Worm (Caenorhabditis elegans): ENCODE measurements around the gene T08E11.1.
"Not testable (repeated sequence)": the region's sequence is repeated elsewhere in the genome, so short reads cannot be mapped to it uniquely, and the experiment has no call there.

Gene T08E11.1

DNA sequence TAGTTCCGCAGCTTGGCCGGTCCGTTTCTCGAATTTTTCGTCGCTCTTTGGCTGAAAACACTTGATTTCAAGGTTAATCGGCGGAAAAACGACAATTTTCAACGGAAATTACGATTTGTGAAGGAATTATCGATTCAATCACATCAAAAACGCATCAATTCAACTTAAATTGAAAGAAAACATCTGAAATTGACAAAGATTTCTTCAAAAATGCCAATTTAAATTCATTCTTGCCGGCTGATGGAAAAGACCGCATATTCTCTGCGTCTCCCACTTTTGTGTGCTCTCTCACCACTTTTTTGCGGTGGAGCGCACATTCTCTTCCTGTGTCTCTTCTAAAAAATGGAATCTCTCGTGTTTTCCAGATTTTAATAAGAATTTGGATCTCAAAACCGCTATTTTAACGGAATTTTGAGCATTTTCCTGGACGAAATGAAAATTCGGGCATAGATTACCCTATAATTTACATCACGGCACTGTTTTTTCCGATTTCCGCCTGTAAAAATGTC, 25.0 kb downstream of the T08E11.1 start, which contains the start of gene C16C4.18:
Gene C16C4.18 (minus strand): TSS at position 51 of the 509 bp plus-strand sequence.
- not testable (repeated sequence) for TF ChIP-seq ztf-23, flt-1, tab-1 (GFP tag; IDR thresholded peaks at IDR 0.05)

DNA sequence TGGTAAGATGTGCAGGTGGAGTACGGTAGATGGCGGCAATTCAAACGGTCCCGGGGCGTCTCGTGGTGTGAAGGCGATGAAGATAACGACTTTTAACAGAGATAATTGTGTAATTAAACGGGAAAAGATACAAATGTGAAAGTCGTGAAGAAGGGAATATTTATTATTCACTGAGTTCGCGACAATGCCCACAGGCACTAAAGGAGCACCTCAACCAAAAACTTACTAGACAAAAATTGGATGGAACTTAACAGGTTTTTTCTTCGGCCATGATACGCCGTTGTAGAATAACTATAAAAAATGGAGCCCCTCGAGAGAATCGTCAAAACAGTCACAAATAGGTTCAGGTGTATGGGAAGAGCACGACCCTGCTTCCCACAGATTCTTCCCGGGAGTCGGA, 26.0 kb downstream of the T08E11.1 start, which contains the start of gene fbxb-98:
Gene fbxb-98 (plus strand): TSS at position 301 of the 400 bp plus-strand sequence.
- TF ChIP-seq klf-2 (GFP tag; conservative IDR thresholded peaks at IDR 0.05); med-1 (GFP tag; optimal IDR thresholded peaks at IDR 0.05; ENCODE audit: insufficient read depth); tab-1 (GFP tag; IDR thresholded peaks at IDR 0.05): not testable (repeated sequence)

DNA sequence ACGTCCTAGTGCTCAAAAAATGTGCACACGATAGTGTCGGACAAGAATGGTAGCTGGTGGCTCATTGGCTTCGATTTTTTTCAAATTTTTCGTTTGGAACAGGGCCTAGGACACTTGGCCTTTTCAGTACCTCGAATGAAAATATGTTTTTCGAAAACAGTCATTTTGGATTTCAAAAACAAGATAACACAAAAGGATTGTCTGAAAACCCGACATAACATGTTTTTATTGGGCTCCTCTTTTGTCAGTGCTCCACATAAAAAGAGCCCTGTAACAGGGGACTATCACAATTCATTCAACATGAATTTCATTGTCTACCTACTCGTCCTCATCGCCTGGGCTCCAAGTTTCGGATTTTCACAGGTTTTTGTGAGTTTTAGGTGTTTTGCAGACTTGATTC, 28.0 kb downstream of the T08E11.1 start, which contains the start of gene C16C4.17:
Gene C16C4.17 (plus strand): TSS at position 301 of the 400 bp plus-strand sequence.
- no peak for TF ChIP-seq T22C8.4 (GFP tag; IDR thresholded peaks at IDR 0.05)
- TF ChIP-seq med-1 (GFP tag; optimal IDR thresholded peaks at IDR 0.05; ENCODE audit: insufficient read depth), result no peak
- no peak for TF ChIP-seq flt-1 (GFP tag; IDR thresholded peaks at IDR 0.05)
- TF ChIP-seq ref-1 (GFP tag; conservative IDR thresholded peaks at IDR 0.05), result no peak
- no peak for TF ChIP-seq tab-1 (GFP tag; IDR thresholded peaks at IDR 0.05)

DNA sequence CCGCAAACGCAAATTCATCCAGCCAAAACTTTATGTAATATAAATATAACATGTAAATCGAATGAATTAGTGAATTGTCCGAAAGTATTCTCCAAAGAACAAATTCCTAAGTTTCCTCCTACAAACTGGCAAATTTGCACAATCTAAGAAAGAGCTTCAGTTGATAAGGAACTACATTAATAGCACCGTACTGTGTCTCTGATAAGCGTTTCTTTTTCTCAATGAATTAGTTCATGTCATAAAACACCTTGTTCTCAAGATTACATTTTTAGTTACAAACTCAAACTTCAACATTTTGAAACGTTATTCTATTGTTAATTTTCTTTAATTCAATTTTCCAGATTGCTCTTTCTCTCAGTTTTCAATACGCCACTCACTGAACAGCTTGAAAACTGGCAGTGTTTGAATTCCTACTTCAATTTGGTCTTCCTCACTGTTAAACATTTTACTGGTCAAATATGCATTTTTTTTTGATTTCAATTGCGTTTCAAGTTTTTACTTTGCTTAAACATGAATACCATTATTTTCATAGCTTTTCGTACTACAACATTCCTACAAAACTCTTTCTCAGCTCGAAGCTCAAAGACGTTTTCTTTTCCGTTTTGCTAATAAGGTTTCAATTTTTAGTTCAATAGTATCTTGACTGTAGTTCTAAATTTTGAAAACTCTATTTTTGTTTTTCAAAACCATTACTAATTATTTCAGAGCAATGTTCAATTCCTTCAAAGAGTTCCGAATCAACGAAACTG, 29.6 kb downstream of the T08E11.1 start, which contains the start of gene math-15:
Gene math-15 (plus strand): TSS at position 699 of the 749 bp plus-strand sequence.
- TF ChIP-seq ztf-23 (GFP tag; IDR thresholded peaks at IDR 0.05), result no peak
- no peak for TF ChIP-seq tab-1 (GFP tag; IDR thresholded peaks at IDR 0.05)
- no peak for TF ChIP-seq ztf-29 (GFP tag; IDR thresholded peaks at IDR 0.05)
- no peak for TF ChIP-seq klf-2 (GFP tag; conservative IDR thresholded peaks at IDR 0.05)
- TF ChIP-seq T22C8.4 (GFP tag; IDR thresholded peaks at IDR 0.05), result no peak
- TF ChIP-seq med-1 (GFP tag; optimal IDR thresholded peaks at IDR 0.05; ENCODE audit: insufficient read depth), result no peak
- TF ChIP-seq ref-1 (GFP tag; conservative IDR thresholded peaks at IDR 0.05), result no peak
- TF ChIP-seq flt-1 (GFP tag; IDR thresholded peaks at IDR 0.05), result no peak
- no peak for TF ChIP-seq cog-1 (tag; optimal IDR thresholded peaks at IDR 0.05)

DNA sequence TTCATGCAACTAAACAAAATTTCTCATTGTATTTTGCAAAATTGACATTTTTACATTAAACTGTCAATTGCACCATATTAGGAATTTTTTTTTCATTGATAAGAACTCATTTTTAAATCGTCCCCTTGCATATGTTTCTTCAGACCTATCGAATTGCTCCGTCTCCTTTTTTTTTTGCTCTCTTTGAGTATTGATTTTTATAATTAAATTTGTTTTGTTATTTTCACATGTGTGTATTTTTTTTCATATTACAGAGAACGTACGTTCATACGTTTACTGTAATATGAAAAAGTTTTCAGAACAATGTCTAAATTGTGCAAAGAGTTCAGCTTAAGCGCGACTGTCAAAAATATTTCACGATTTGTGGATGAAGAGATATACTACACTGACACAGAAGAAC, 32.8 kb downstream of the T08E11.1 start, which contains the start of gene math-14:
Gene math-14 (plus strand): TSS at position 301 of the 400 bp plus-strand sequence.
- TF ChIP-seq cog-1 (tag; optimal IDR thresholded peaks at IDR 0.05), result no peak
- TF ChIP-seq tab-1 (GFP tag; IDR thresholded peaks at IDR 0.05), result no peak
- no peak for TF ChIP-seq ref-1 (GFP tag; conservative IDR thresholded peaks at IDR 0.05)
- TF ChIP-seq T22C8.4 (GFP tag; IDR thresholded peaks at IDR 0.05), result no peak
- TF ChIP-seq flt-1 (GFP tag; IDR thresholded peaks at IDR 0.05), result no peak
- TF ChIP-seq ztf-23 (GFP tag; IDR thresholded peaks at IDR 0.05), result no peak
- TF ChIP-seq ztf-29 (GFP tag; IDR thresholded peaks at IDR 0.05), result no peak
- TF ChIP-seq med-1 (GFP tag; optimal IDR thresholded peaks at IDR 0.05; ENCODE audit: insufficient read depth), result no peak
- no peak for TF ChIP-seq klf-2 (GFP tag; conservative IDR thresholded peaks at IDR 0.05)

DNA sequence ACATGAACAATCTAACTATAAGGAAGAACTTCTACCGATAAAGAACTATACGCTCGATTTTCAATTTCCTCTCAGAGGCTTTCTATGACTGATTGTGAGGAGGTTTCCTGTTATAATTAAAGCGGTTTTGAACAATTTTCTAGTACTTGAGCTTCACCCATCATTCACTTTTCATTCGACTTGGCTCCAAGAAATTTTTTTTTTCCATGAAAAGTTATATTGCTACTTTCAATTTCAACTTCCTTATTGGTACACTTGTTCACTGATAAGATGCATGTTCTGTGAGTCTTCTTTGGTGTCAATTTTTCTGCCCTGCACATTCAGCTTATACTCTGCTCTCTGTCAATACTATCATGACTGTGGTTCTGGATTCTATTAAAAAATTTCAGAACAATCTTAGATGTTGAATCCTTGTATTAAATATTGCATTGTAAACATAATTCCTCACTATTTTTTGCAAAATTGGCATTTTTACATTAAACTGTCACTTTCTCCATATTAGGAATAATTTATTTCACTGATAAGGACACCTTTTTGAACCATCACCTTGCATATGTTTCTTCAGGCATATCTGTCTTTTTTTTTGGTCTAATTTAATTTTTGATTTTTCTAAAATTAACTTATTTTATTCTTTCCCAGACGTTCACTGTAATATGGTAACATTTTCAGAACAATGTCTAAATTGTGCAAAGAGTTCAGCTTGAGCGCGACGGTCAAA, 34.7 kb downstream of the T08E11.1 start, which contains the start of gene math-10:
Gene math-10 (plus strand): TSS at position 668 of the 718 bp plus-strand sequence.
- TF ChIP-seq med-1 (GFP tag; optimal IDR thresholded peaks at IDR 0.05; ENCODE audit: insufficient read depth) (no peak), cog-1 (tag; optimal IDR thresholded peaks at IDR 0.05) (no peak), klf-2 (GFP tag; conservative IDR thresholded peaks at IDR 0.05) (no peak), T22C8.4 (GFP tag; IDR thresholded peaks at IDR 0.05) (no peak), tab-1 (GFP tag; IDR thresholded peaks at IDR 0.05) (no peak), ztf-29 (GFP tag; IDR thresholded peaks at IDR 0.05) (no peak), ztf-23 (GFP tag; IDR thresholded peaks at IDR 0.05) (no peak), flt-1 (GFP tag; IDR thresholded peaks at IDR 0.05) (no peak), ref-1 (GFP tag; conservative IDR thresholded peaks at IDR 0.05) (no peak)

DNA sequence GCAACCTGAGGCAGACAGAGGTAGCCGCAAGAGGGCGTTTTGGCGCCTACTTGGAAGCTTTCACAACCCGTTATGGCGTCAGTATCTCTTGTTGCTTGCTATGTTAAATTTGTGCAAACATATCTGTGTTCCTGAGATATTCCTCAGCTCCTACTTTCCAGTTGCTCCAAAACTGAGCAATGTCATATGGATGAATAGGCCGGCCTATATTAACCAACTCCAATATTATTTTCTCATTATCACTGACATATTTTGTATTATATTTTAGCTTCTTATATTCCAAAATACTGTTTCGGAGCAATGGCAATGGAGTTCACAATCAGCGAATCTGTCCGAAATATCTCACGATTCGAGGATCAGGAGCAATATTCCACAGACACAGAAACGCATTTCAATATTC, 39.4 kb downstream of the T08E11.1 start, which contains the start of gene math-13:
Gene math-13 (plus strand): TSS at position 301 of the 400 bp plus-strand sequence.
- TF ChIP-seq cog-1 (tag; optimal IDR thresholded peaks at IDR 0.05), result no peak
- TF ChIP-seq T22C8.4 (GFP tag; IDR thresholded peaks at IDR 0.05), result no peak
- TF ChIP-seq tab-1 (GFP tag; IDR thresholded peaks at IDR 0.05), result no peak
- no peak for TF ChIP-seq klf-2 (GFP tag; conservative IDR thresholded peaks at IDR 0.05)
- no peak for TF ChIP-seq ref-1 (GFP tag; conservative IDR thresholded peaks at IDR 0.05)
- no peak for TF ChIP-seq med-1 (GFP tag; optimal IDR thresholded peaks at IDR 0.05; ENCODE audit: insufficient read depth)
- TF ChIP-seq ztf-29 (GFP tag; IDR thresholded peaks at IDR 0.05), result no peak

DNA sequence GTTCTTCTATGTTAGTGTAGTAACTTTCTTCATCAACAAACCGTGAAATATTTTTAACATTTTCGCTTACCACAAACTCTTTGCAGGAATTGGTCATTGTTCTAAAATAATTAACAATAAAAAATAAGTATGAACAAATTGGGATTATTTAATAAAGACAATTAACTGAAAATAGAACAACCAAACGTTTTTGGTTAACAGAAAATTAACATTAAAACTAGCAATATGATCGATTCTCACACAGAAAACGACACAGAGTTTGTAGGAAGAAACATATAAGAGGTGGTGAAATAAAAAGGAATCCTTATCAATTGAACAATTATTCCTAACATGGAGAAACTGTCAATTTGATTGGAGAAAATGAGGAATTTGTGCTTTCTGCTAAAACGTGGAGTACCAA, 42.4 kb downstream of the T08E11.1 start, which contains the start of gene math-16:
Gene math-16 (minus strand): TSS at position 101 of the 400 bp plus-strand sequence.
- no peak for TF ChIP-seq flt-1 (GFP tag; IDR thresholded peaks at IDR 0.05)
- no peak for TF ChIP-seq ztf-29 (GFP tag; IDR thresholded peaks at IDR 0.05)
- TF ChIP-seq med-1 (GFP tag; optimal IDR thresholded peaks at IDR 0.05; ENCODE audit: insufficient read depth), result no peak
- TF ChIP-seq T22C8.4 (GFP tag; IDR thresholded peaks at IDR 0.05), result no peak
- TF ChIP-seq cog-1 (tag; optimal IDR thresholded peaks at IDR 0.05), result no peak
- TF ChIP-seq ref-1 (GFP tag; conservative IDR thresholded peaks at IDR 0.05), result no peak
- no peak for TF ChIP-seq ztf-23 (GFP tag; IDR thresholded peaks at IDR 0.05)
- TF ChIP-seq klf-2 (GFP tag; conservative IDR thresholded peaks at IDR 0.05), result no peak
- no peak for TF ChIP-seq tab-1 (GFP tag; IDR thresholded peaks at IDR 0.05)

DNA sequence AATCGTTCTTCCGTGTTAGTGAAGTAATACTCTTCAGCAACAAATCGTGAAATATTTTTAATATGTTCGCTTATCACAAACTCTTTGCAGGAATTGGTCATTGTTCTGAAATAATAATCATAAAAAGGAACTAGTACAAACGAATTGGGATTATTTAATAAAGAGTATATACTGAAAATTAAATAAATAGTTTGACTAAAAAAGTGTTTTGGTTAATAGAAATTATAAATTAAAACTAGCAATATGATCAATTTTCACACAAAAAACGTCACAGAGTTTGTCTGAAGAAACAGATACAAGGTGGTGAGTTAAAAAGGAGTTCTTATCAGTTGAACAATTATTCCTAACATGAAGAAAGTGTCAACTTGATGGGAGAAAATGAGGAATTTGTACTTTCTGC, 46.4 kb downstream of the T08E11.1 start, which contains the start of gene math-5:
Gene math-5 (minus strand): TSS at position 101 of the 400 bp plus-strand sequence.
- TF ChIP-seq ref-1 (GFP tag; conservative IDR thresholded peaks at IDR 0.05) (no peak), ztf-23 (GFP tag; IDR thresholded peaks at IDR 0.05) (no peak), tab-1 (GFP tag; IDR thresholded peaks at IDR 0.05) (no peak), flt-1 (GFP tag; IDR thresholded peaks at IDR 0.05) (no peak), cog-1 (tag; optimal IDR thresholded peaks at IDR 0.05) (no peak), T22C8.4 (GFP tag; IDR thresholded peaks at IDR 0.05) (no peak), med-1 (GFP tag; optimal IDR thresholded peaks at IDR 0.05; ENCODE audit: insufficient read depth) (no peak), ztf-29 (GFP tag; IDR thresholded peaks at IDR 0.05) (no peak), klf-2 (GFP tag; conservative IDR thresholded peaks at IDR 0.05) (no peak)

Data from whole organism, midembryonic.